Worm (Caenorhabditis elegans): ENCODE measurements around the gene rpl-26.

Gene rpl-26

ce11 chrII:8573044-8573443, 29.5 kb upstream of the rpl-26 start, which contains the start of gene F54C9.7:
Gene F54C9.7 (plus strand): TSS chrII:8573344.
- TF ChIP-seq hsf-1 (GFP tag; IDR thresholded peaks at IDR 0.05) (no peak), tbp1 (GFP tag; optimal IDR thresholded peaks at IDR 0.05) (no peak), rpc-1 (optimal IDR thresholded peaks at IDR 0.05) (no peak), rpc-1 (tag; optimal IDR thresholded peaks at IDR 0.05) (no peak)

- TF ChIP-seq efl-1 (GFP tag; optimal IDR thresholded peaks at IDR 0.05): peak; percentile 95
- TF ChIP-seq lin-40 (tag; optimal IDR thresholded peaks at IDR 0.05): no peak
- peak; percentile 63 for TF ChIP-seq dpl-1 (GFP tag; optimal IDR thresholded peaks at IDR 0.05)
- 0 out of 2 replicates have a peak, but pooled peaks have one; percentile 11 for TF ChIP-seq dox-1 (GFP tag; IDR thresholded peaks at IDR 0.05)
- TF ChIP-seq D2030.7 (GFP tag; IDR thresholded peaks at IDR 0.05): peak; percentile 79
- TF ChIP-seq hsf-1 (GFP tag; IDR thresholded peaks at IDR 0.05): peak; percentile 65; the same call in 1 of the 2 replicates
- TF ChIP-seq rpc-1 (optimal IDR thresholded peaks at IDR 0.05): no peak
- no peak for TF ChIP-seq rpc-1 (tag; optimal IDR thresholded peaks at IDR 0.05)
- no peak for TF ChIP-seq ztf-22 (GFP tag; optimal IDR thresholded peaks at IDR 0.05)
- peak; percentile 88 for TF ChIP-seq lsl-1 (GFP tag; optimal IDR thresholded peaks at IDR 0.05)
- 0 out of 2 replicates have a peak, but pooled peaks have one; percentile 56 for TF ChIP-seq Y95B8A.8 (GFP tag; IDR thresholded peaks at IDR 0.05)
- TF ChIP-seq madf-6 (GFP tag; IDR thresholded peaks at IDR 0.05): peak; percentile 94
- TF ChIP-seq lin-54 (GFP tag; optimal IDR thresholded peaks at IDR 0.05): peak; percentile 44
- TF ChIP-seq die-1 (tag; optimal IDR thresholded peaks at IDR 0.05): no peak
- TF ChIP-seq F33H1.4 (GFP tag; IDR thresholded peaks at IDR 0.05): peak; percentile 67
- peak in 1 of 3 experiments; percentile 2 for TF ChIP-seq lin-35 (GFP tag; optimal IDR thresholded peaks at IDR 0.05)
- peak; percentile 17 for TF ChIP-seq snpc-1.3 (tag; optimal IDR thresholded peaks at IDR 0.05; ENCODE audit: insufficient read depth)
- peak; percentile 15 for TF ChIP-seq tbp1 (GFP tag; optimal IDR thresholded peaks at IDR 0.05)
- peak; percentile 21 for TF ChIP-seq snpc-4 (GFP tag; optimal IDR thresholded peaks at IDR 0.05)
- peak in 1 of 4 experiments; percentile 22 for TF ChIP-seq snpc-4 (tag; optimal IDR thresholded peaks at IDR 0.05)
- TF ChIP-seq let-607 (tag; optimal IDR thresholded peaks at IDR 0.05): no peak
- TF ChIP-seq cebp-1 (GFP tag; IDR thresholded peaks at IDR 0.05): no peak
- TF ChIP-seq cebp-1 (tag; optimal IDR thresholded peaks at IDR 0.05): no peak
- peak; percentile 25 for TF ChIP-seq tlf-1 (GFP tag; optimal IDR thresholded peaks at IDR 0.05)
- 0 out of 2 replicates have a peak, but pooled peaks have one; percentile 41 for TF ChIP-seq ekl-4 (GFP tag; IDR thresholded peaks at IDR 0.05)
- TF ChIP-seq unc-130 (GFP tag; optimal IDR thresholded peaks at IDR 0.05): peak; percentile 29
- TF ChIP-seq ceh-91 (GFP tag; IDR thresholded peaks at IDR 0.05): peak; percentile 70
- peak; percentile 78 for TF ChIP-seq snpc-1.1 (tag; optimal IDR thresholded peaks at IDR 0.05; ENCODE audit: insufficient read depth)
- TF ChIP-seq egl-18 (GFP tag; IDR thresholded peaks at IDR 0.05): no peak
- TF ChIP-seq F49E8.2 (tag; optimal IDR thresholded peaks at IDR 0.05; ENCODE audit: insufficient read depth): peak; percentile 73
- peak; percentile 78 for TF ChIP-seq snpc-3.4 (tag; optimal IDR thresholded peaks at IDR 0.05)
- peak; percentile 88 for TF ChIP-seq madf-8 (GFP tag; conservative IDR thresholded peaks at IDR 0.05)
- peak; percentile 85 for TF ChIP-seq xnd-1 (tag; optimal IDR thresholded peaks at IDR 0.05)
- TF ChIP-seq F39B2.1 (GFP tag; IDR thresholded peaks at IDR 0.05): no peak
- TF ChIP-seq mel-28 (tag; optimal IDR thresholded peaks at IDR 0.05; ENCODE audit: borderline replicate concordance): no peak
These were observed 27.4 kb upstream of the rpl-26 start, which contains the start of gene puf-5 for ce11 chrII:8575184-8575583. Gene puf-5 (plus strand): TSS chrII:8575541.

Data from whole organism, young adult.